Worm (Caenorhabditis elegans) whole organism, dauer: ENCODE data around the gene Y116F11A.6.

ENCODE experiments used
- unc-62 ChIP-seq: sonication (generic microtip); optimal IDR thresholded peaks from 2 replicates; lab custom pipeline; 2017; ENCODE audit warnings: missing biosample characterization, missing genetic modification reagents, missing genetic modification characterization

Y116F11A.6 gene

ce11 chrV:19754331-19754730 lies 35.0 kb downstream of the Y116F11A.6 start:
- no peak for TF ChIP-seq unc-62

ce11 chrV:19755260-19755659 lies 35.9 kb downstream of the Y116F11A.6 start, which contains the start of gene clec-50:
TSS of gene clec-50 (minus strand) at chrV:19755368.
- TF ChIP-seq unc-62, result no peak

ce11 chrV:19756253-19756652 lies 36.9 kb downstream of the Y116F11A.6 start, which contains the start of gene W04E12.9:
TSS of gene W04E12.9 (plus strand) at chrV:19756553.
- no peak for TF ChIP-seq unc-62

- TF ChIP-seq unc-62, result no peak
Observed at ce11 chrV:19759282-19759681, 39.9 kb downstream of the Y116F11A.6 start.

ce11 chrV:19760751-19761150 lies 41.4 kb downstream of the Y116F11A.6 start, which contains the start of gene M162.5:
TSS of gene M162.5 (plus strand) at chrV:19761051.
- no peak for TF ChIP-seq unc-62

- TF ChIP-seq unc-62, result no peak
Observed at ce11 chrV:19767719-19768118, 48.4 kb downstream of the Y116F11A.6 start.

ce11 chrV:19771660-19772059 lies 52.3 kb downstream of the Y116F11A.6 start, which contains the start of gene M162.15:
TSS of gene M162.15 (minus strand) at chrV:19771760.
- no peak for TF ChIP-seq unc-62

- no peak for TF ChIP-seq unc-62
Observed at ce11 chrV:19777227-19777626, 57.9 kb downstream of the Y116F11A.6 start, which contains the start of gene fbxa-118. TSS of gene fbxa-118 (minus strand) at chrV:19777327.
